Fruit fly (Drosophila melanogaster) Kc167 (cell line): ENCODE results near the gene CG10561.

Experiments
- Myc ChIP-seq: fragments of >200 bp; optimal IDR thresholded peaks from 2 replicates; lab custom pipeline; 2017; ENCODE audit warnings: missing external identifiers
- Sin3A ChIP-seq: fragments of >200 bp; optimal IDR thresholded peaks from 2 replicates; lab custom pipeline; 2018; ENCODE audit warnings: missing external identifiers
- h ChIP-seq: fragments of >200 bp; optimal IDR thresholded peaks from 3 replicates; lab custom pipeline; 2018; ENCODE audit warnings: missing external identifiers
- psq ChIP-seq: fragments of >200 bp; optimal IDR thresholded peaks from 2 replicates; lab custom pipeline; 2017; ENCODE audit warnings: missing external identifiers
- ttk ChIP-seq: sonication (Bioruptor generic); optimal IDR thresholded peaks from 2 replicates; lab custom pipeline; 2017; ENCODE audit warnings: missing external identifiers

dm6 chr2L:19165998-19166397, 51.8 kb downstream of the CG10561 start:
- TF ChIP-seq Myc = no peak
- TF ChIP-seq h = no peak
- TF ChIP-seq Sin3A (lab: Kevin White, UChicago) = no peak
- no peak for TF ChIP-seq ttk (lab: Kevin White, UChicago)
- TF ChIP-seq psq (lab: Kevin White, UChicago) = no peak
